Worm (Caenorhabditis elegans) whole organism, L4 larva: Measurements from ENCODE around the gene M02D8.3.
"Not testable (repeated sequence)": the region's sequence is repeated elsewhere in the genome, so short reads cannot be mapped to it uniquely, and the experiment has no call there.

ENCODE experiments used
- F49E8.2 ChIP-seq: sonication (generic microtip); optimal IDR thresholded peaks from 2 replicates; lab custom pipeline; 2016; ENCODE audit warnings: missing compliant biosample characterization, mild to moderate bottlenecking, missing genetic modification characterization, borderline replicate concordance
- T20F7.1 ChIP-seq: fragments of 200-800 bp; sonication (Bioruptor generic); optimal IDR thresholded peaks from 2 replicates; lab custom pipeline; 2018; ENCODE audit warnings: mild to moderate bottlenecking, missing genetic modification characterization, missing compliant biosample characterization
- Y48G9A.11 ChIP-seq: fragments of 200-800 bp; sonication (Bioruptor generic); IDR thresholded peaks from 2 replicates; pipeline ENCODE4 v1.3.6; 2022; ENCODE audit warnings: missing genetic modification reagents, missing genetic modification characterization, missing compliant biosample characterization
- aha-1 ChIP-seq: fragments of 150-350 bp; peaks from one replicate; lab custom pipeline; 2014; ENCODE audit warnings: missing biosample characterization, missing genetic modification characterization
- aly-2 ChIP-seq: sonication (generic microtip); optimal IDR thresholded peaks from 2 replicates; lab custom pipeline; 2018; ENCODE audit warnings: missing biosample characterization, missing genetic modification characterization
- arid-1 ChIP-seq: fragments of 200-800 bp; sonication (Bioruptor generic); conservative IDR thresholded peaks from 2 replicates; pipeline ENCODE4 v1.3.6; 2022; ENCODE audit warnings: missing genetic modification reagents, missing genetic modification characterization, missing compliant biosample characterization
- ceh-20 ChIP-seq: fragments of 200-800 bp; sonication (Bioruptor generic); IDR thresholded peaks from 2 replicates; pipeline ENCODE4 v1.3.6; 2022; ENCODE audit warnings: missing genetic modification reagents, missing genetic modification characterization, missing compliant biosample characterization
- ces-1 ChIP-seq: fragments of 150-350 bp; sonication (generic microtip); optimal IDR thresholded peaks from 4 replicates; lab custom pipeline; 2014; ENCODE audit warnings: missing biosample characterization, missing genetic modification reagents, missing genetic modification characterization
- ctbp-1 ChIP-seq: fragments of 200-800 bp; sonication (Bioruptor generic); IDR thresholded peaks from 2 replicates; pipeline ENCODE4 v1.3.6; 2022; ENCODE audit warnings: missing genetic modification reagents, missing genetic modification characterization, missing compliant biosample characterization
- daf-16 ChIP-seq, 3 experiments: sonication (generic microtip); optimal IDR thresholded peaks; 2 replicates each; lab custom pipeline; 2016 to 2017; ENCODE audit warnings: missing genetic modification characterization in 3 of 3, missing genetic modification reagents in 3 of 3, mild to moderate bottlenecking in 2 of 3, missing compliant biosample characterization in 2 of 3, missing biosample characterization in 1 of 3, moderate library complexity in 1 of 3
- dmd-8 ChIP-seq: fragments of 200-800 bp; sonication (Bioruptor generic); IDR thresholded peaks from 2 replicates; pipeline ENCODE4 v1.3.6; 2022; ENCODE audit warnings: missing genetic modification characterization, missing compliant biosample characterization
- dmd-9 ChIP-seq: fragments of 200-800 bp; sonication (Bioruptor generic); IDR thresholded peaks from 2 replicates; pipeline ENCODE4 v1.3.6; 2022; ENCODE audit warnings: missing genetic modification reagents, missing genetic modification characterization, missing compliant biosample characterization
- duxl-1 ChIP-seq: sonication (generic microtip); optimal IDR thresholded peaks from 2 replicates; lab custom pipeline; 2016; ENCODE audit warnings: mild to moderate bottlenecking, missing genetic modification characterization, moderate library complexity, missing compliant biosample characterization; ENCODE audit not compliant: poor library complexity
- egl-43 ChIP-seq: fragments of 200-800 bp; sonication (Bioruptor generic); IDR thresholded peaks from 2 replicates; pipeline ENCODE4 v1.3.6; 2022; ENCODE audit warnings: missing genetic modification reagents, missing genetic modification characterization, missing compliant biosample characterization
- hlh-11 ChIP-seq: fragments of 200-800 bp; sonication (Bioruptor generic); optimal IDR thresholded peaks from 2 replicates; lab custom pipeline; 2018; ENCODE audit warnings: mild to moderate bottlenecking, missing genetic modification characterization, missing compliant biosample characterization
- hlh-30 ChIP-seq: sonication (generic microtip); optimal IDR thresholded peaks from 2 replicates; lab custom pipeline; 2017; ENCODE audit warnings: antibody characterized with exemption, mild to moderate bottlenecking, missing genetic modification characterization, missing compliant biosample characterization; ENCODE audit not compliant: insufficient read depth
- hmg-1.1 ChIP-seq: fragments of 200-800 bp; sonication (Bioruptor generic); IDR thresholded peaks from 2 replicates; pipeline ENCODE4 v1.3.6; 2022; ENCODE audit warnings: missing genetic modification reagents, missing genetic modification characterization, missing compliant biosample characterization
- jun-1 ChIP-seq: fragments of 150-350 bp; optimal IDR thresholded peaks from 2 replicates; lab custom pipeline; 2014; ENCODE audit warnings: missing biosample characterization, missing genetic modification reagents, missing genetic modification characterization
- lin-13 ChIP-seq: fragments of 150-350 bp; optimal IDR thresholded peaks from 2 replicates; lab custom pipeline; 2014; ENCODE audit warnings: missing biosample characterization, missing genetic modification reagents, missing genetic modification characterization
- lin-39 ChIP-seq: fragments of 150-350 bp; optimal IDR thresholded peaks from 2 replicates; lab custom pipeline; 2014; ENCODE audit warnings: missing biosample characterization, missing genetic modification reagents, missing genetic modification characterization
- mxl-3 ChIP-seq: fragments of 200-800 bp; sonication (Bioruptor generic); optimal IDR thresholded peaks from 2 replicates; lab custom pipeline; 2018; ENCODE audit warnings: mild to moderate bottlenecking, missing genetic modification characterization, missing compliant biosample characterization
- nhr-11 ChIP-seq: fragments of 150-350 bp; optimal IDR thresholded peaks from 2 replicates; lab custom pipeline; 2014; ENCODE audit warnings: missing biosample characterization, missing genetic modification characterization
- nhr-28 ChIP-seq: fragments of 150-350 bp; optimal IDR thresholded peaks from 2 replicates; lab custom pipeline; 2014; ENCODE audit warnings: missing biosample characterization, missing genetic modification characterization
- nhr-76 ChIP-seq: fragments of 150-350 bp; optimal IDR thresholded peaks from 2 replicates; lab custom pipeline; 2014; ENCODE audit warnings: missing biosample characterization, missing genetic modification characterization
- pha-4 ChIP-seq, 2 experiments: fragments of 150-350 bp in 1 of 2; fragments of 200-800 bp in 1 of 2; sonication (Bioruptor generic) in 1 of 2; IDR thresholded peaks in 1 of 2; optimal IDR thresholded peaks in 1 of 2; 2 replicates each; pipeline versions ENCODE4 v1.3.6 to Lab custom; 2014 to 2022; ENCODE audit warnings: missing genetic modification characterization in 2 of 2, missing genetic modification reagents in 2 of 2, missing biosample characterization in 1 of 2, missing compliant biosample characterization in 1 of 2
- pqm-1 ChIP-seq: sonication (generic microtip); optimal IDR thresholded peaks from 2 replicates; lab custom pipeline; 2017; ENCODE audit warnings: missing biosample characterization, missing genetic modification characterization
- sdz-12 ChIP-seq: fragments of 200-800 bp; sonication (Bioruptor generic); optimal IDR thresholded peaks from 2 replicates; lab custom pipeline; 2018; ENCODE audit warnings: mild to moderate bottlenecking, missing genetic modification characterization, missing compliant biosample characterization
- set-16 ChIP-seq: fragments of 200-800 bp; sonication (Bioruptor generic); IDR thresholded peaks from 2 replicates; pipeline ENCODE4 v1.3.6; 2022; ENCODE audit warnings: missing genetic modification reagents, missing genetic modification characterization, missing compliant biosample characterization
- skn-1 ChIP-seq: fragments of 150-350 bp; optimal IDR thresholded peaks from 2 replicates; lab custom pipeline; 2014; ENCODE audit warnings: missing biosample characterization, missing genetic modification characterization
- snpc-4 ChIP-seq: fragments of 150-350 bp; optimal IDR thresholded peaks from 2 replicates; lab custom pipeline; 2014; ENCODE audit warnings: missing biosample characterization, missing genetic modification characterization
- spr-1 ChIP-seq: sonication (generic microtip); optimal IDR thresholded peaks from 2 replicates; lab custom pipeline; 2016; ENCODE audit warnings: mild to moderate bottlenecking, missing genetic modification characterization, missing compliant biosample characterization
- unc-130 ChIP-seq: sonication (generic microtip); optimal IDR thresholded peaks from 2 replicates; lab custom pipeline; 2016; ENCODE audit warnings: missing genetic modification reagents, missing genetic modification characterization, missing compliant biosample characterization
- unc-62 ChIP-seq, 3 experiments: fragments of 150-350 bp in 1 of 3; sonication (generic microtip); optimal IDR thresholded peaks in 2 of 3; peaks in 1 of 3; 1 replicate in 1 of 3; 2 replicates in 2 of 3; lab custom pipeline; 2014 to 2017; ENCODE audit warnings: missing biosample characterization in 3 of 3, missing genetic modification characterization in 3 of 3, missing genetic modification reagents in 3 of 3, missing genotype in 1 of 3
- vab-7 ChIP-seq: fragments of 200-800 bp; sonication (Bioruptor generic); IDR thresholded peaks from 2 replicates; pipeline ENCODE4 v1.3.6; 2022; ENCODE audit warnings: missing genetic modification reagents, missing genetic modification characterization, missing compliant biosample characterization
- ztf-7 ChIP-seq: fragments of 150-350 bp; optimal IDR thresholded peaks from 2 replicates; lab custom pipeline; 2014; ENCODE audit warnings: missing biosample characterization, missing genetic modification characterization

M02D8.3 gene

ce11 chrX:8737801-8738200 lies 986 bp upstream of the M02D8.3 start:
- TF ChIP-seq duxl-1 (no peak), spr-1 (tag; lab: Kevin White, UChicago) (no peak), lin-39 (tag; lab: Kevin White, UChicago) (no peak), nhr-76 (no peak), hmg-1.1 (GFP tag; lab: Robert Waterston, UW) (no peak), dmd-8 (GFP tag; lab: Robert Waterston, UW) (no peak), T20F7.1 (GFP tag; lab: Kevin White, UChicago) (no peak), egl-43 (GFP tag; lab: Robert Waterston, UW) (no peak), jun-1 (tag; lab: Kevin White, UChicago) (no peak)
- TF ChIP-seq, all 104 proteins: peak for 0

DNA sequence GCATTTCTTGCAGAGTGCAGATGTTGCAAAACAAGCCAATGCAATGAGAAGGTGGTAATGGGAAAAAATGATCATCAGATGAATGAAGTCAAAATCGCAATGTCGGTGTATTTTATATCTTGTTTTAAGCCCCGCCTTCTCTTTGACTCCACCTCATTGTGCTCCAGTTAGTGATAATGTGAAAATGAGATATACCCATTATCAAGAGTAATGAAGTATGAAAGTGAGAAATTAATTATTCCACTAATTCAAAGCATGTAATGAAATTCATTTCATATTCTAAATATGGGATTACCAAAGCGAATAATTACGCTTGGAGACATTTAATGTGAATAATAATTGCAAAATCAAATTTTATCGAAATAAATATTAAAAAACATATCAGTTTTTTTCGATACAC lies 5.0 kb downstream of the M02D8.3 start, which contains the start of gene M02D8.6:
TSS of gene M02D8.6 (minus strand) at position 101 of the 400 bp plus-strand sequence.
- not testable (repeated sequence) for TF ChIP-seq nhr-28 (tag; lab: Kevin White, UChicago); ces-1; skn-1

DNA sequence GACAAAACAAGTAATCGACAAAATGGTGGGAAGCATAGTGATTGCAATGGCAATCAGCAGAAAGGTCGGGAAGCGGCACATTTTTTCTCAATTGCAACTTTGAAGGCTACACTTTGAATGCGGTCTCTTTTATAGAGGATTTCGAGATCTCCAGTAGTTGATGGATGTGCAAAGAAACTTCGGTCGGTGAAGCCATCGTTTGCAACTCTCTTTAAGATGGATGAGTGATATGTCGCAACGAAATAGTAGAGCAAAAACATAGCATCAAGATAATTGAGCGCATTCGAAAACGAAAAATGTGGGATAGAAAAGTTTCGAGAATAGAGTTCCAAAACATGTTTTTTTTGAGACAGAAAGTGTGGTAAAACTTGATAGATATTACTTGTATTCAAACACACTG lies 9.5 kb downstream of the M02D8.3 start, which contains the start of gene EGAP4.1:
TSS of gene EGAP4.1 (minus strand) at position 101 of the 400 bp plus-strand sequence.
- TF ChIP-seq nhr-11, result peak; percentile 28
- TF ChIP-seq snpc-4 (tag; lab: Kevin White, UChicago), result no peak
- TF ChIP-seq unc-62 (GFP tag; optimal IDR thresholded peaks at IDR 0.05 in 1 of 2; lab: Kevin White, UChicago), result no peak
- no peak for TF ChIP-seq unc-62 (tag; optimal IDR thresholded peaks at IDR 0.05; lab: Kevin White, UChicago)
- TF ChIP-seq F49E8.2 (tag; lab: Kevin White, UChicago), result no peak
- TF ChIP-seq hlh-30, result no peak
- no peak for TF ChIP-seq unc-130 (GFP tag; lab: Kevin White, UChicago)
- TF ChIP-seq vab-7 (GFP tag; lab: Robert Waterston, UW), result no peak
- TF ChIP-seq lin-13 (GFP tag; lab: Kevin White, UChicago), result no peak

- no peak for TF ChIP-seq arid-1
- TF ChIP-seq nhr-11, result peak; percentile 30
- no peak for TF ChIP-seq ztf-7 (tag; lab: Kevin White, UChicago)
- TF ChIP-seq duxl-1, result no peak
- TF ChIP-seq pqm-1 (tag; lab: Kevin White, UChicago), result no peak
- no peak for TF ChIP-seq lin-13 (GFP tag; lab: Kevin White, UChicago)
- TF ChIP-seq Y48G9A.11, result no peak
- TF ChIP-seq mxl-3, result peak; percentile 23
- TF ChIP-seq aly-2, result no peak
- peak; percentile 74 for TF ChIP-seq hlh-11 (tag; lab: Kevin White, UChicago)
- peak in 1 of 2 experiments; percentile 93 for TF ChIP-seq daf-16 (GFP tag; optimal IDR thresholded peaks at IDR 0.05; lab: Kevin White, UChicago)
- no peak for TF ChIP-seq daf-16 (tag; optimal IDR thresholded peaks at IDR 0.05; lab: Kevin White, UChicago)
- no peak for TF ChIP-seq egl-43 (GFP tag; lab: Robert Waterston, UW)
- 0 out of 2 replicates have a peak, but pooled peaks have one; percentile 22 for TF ChIP-seq ceh-20 (GFP tag; lab: Robert Waterston, UW)
- TF ChIP-seq ctbp-1 (GFP tag; lab: Robert Waterston, UW), result peak; percentile 50; the same call in 1 of the 2 replicates
- 0 out of 2 replicates have a peak, but pooled peaks have one; percentile 15 for TF ChIP-seq hmg-1.1 (GFP tag; lab: Robert Waterston, UW)
These were observed 13.0 kb downstream of the M02D8.3 start for ce11 chrX:8723840-8724239.

DNA sequence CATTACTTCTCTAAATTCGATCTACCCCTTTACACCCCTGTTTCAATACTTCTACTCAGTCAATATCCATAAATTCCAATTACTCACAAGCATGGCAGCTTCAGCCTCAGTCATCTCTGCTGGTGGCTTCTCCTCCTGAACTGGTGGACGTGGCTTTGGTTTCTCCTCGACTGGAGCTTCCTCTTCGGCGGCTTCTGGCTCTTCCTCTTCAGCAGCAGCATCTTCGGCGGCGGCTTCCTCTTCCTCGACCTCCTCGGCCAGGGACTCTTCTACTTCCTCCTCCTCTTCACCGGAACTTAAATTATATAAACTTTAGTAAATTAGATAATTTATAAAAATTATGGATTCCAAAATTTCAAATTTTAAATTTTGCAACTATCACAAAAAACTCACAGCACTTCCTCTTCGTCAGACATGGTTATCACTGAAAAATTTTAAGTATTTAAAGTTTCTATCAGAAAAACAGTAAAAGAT lies 13.7 kb downstream of the M02D8.3 start, which contains the start of gene tnt-2:
TSS of gene tnt-2 (minus strand) at position 424 of the 474 bp plus-strand sequence.
- TF ChIP-seq pha-4 (GFP tag; IDR thresholded peaks at IDR 0.05; lab: Robert Waterston, UW), result no peak
- no peak for TF ChIP-seq pha-4 (tag; optimal IDR thresholded peaks at IDR 0.05; lab: Kevin White, UChicago)
- no peak for TF ChIP-seq dmd-9 (GFP tag; lab: Robert Waterston, UW)
- no peak for TF ChIP-seq T20F7.1 (GFP tag; lab: Kevin White, UChicago)
- TF ChIP-seq set-16 (GFP tag; lab: Robert Waterston, UW), result peak; percentile 90
- TF ChIP-seq aha-1 (tag; lab: Kevin White, UChicago), result peak; percentile 58
- no peak for TF ChIP-seq sdz-12 (GFP tag; lab: Kevin White, UChicago)
